Worm (Caenorhabditis elegans) whole organism, L4 larva: ENCODE data around the gene dohh-1.

Experiments
- D1046.2 ChIP-seq: fragments of 200-800 bp; sonication (Bioruptor generic); IDR thresholded peaks from 2 replicates; pipeline ENCODE4 v1.3.6; 2022; ENCODE audit warnings: missing genetic modification characterization, missing compliant biosample characterization
- F44E2.7 ChIP-seq: fragments of 200-800 bp; sonication (Bioruptor generic); IDR thresholded peaks from 2 replicates; pipeline ENCODE4 v2.1.2; 2022; ENCODE audit warnings: missing genetic modification characterization, missing compliant biosample characterization
- R02D3.7 ChIP-seq: fragments of 150-350 bp; sonication (generic microtip); optimal IDR thresholded peaks from 3 replicates; lab custom pipeline; 2014; ENCODE audit warnings: missing biosample characterization, missing genetic modification characterization
- T26A8.4 ChIP-seq: fragments of 200-800 bp; sonication (Bioruptor generic); IDR thresholded peaks from 2 replicates; pipeline ENCODE4 v1.3.6; 2022; ENCODE audit warnings: missing genetic modification characterization, missing compliant biosample characterization
- Y48G9A.11 ChIP-seq: fragments of 200-800 bp; sonication (Bioruptor generic); IDR thresholded peaks from 2 replicates; pipeline ENCODE4 v1.3.6; 2022; ENCODE audit warnings: missing genetic modification reagents, missing genetic modification characterization, missing compliant biosample characterization
- Y5F2A.4 ChIP-seq: fragments of 200-800 bp; sonication (Bioruptor generic); optimal IDR thresholded peaks from 2 replicates; lab custom pipeline; 2018; ENCODE audit warnings: mild to moderate bottlenecking, missing genetic modification characterization, missing compliant biosample characterization
- Y75B8A.6 ChIP-seq: fragments of 200-800 bp; sonication (Bioruptor generic); IDR thresholded peaks from 2 replicates; pipeline ENCODE4 v1.3.6; 2022; ENCODE audit warnings: missing genetic modification reagents, missing genetic modification characterization, missing compliant biosample characterization
- ZK337.2 ChIP-seq: fragments of 200-800 bp; sonication (Bioruptor generic); IDR thresholded peaks from 2 replicates; pipeline ENCODE4 v1.3.6; 2022; ENCODE audit warnings: missing genetic modification reagents, missing genetic modification characterization, missing compliant biosample characterization
- aha-1 ChIP-seq: fragments of 150-350 bp; peaks from one replicate; lab custom pipeline; 2014; ENCODE audit warnings: missing biosample characterization, missing genetic modification characterization
- ama-1 ChIP-seq: fragments of 150-350 bp; optimal IDR thresholded peaks from 2 replicates; lab custom pipeline; 2014; ENCODE audit warnings: inconsistent platforms, mixed read lengths
- ceh-20 ChIP-seq: fragments of 200-800 bp; sonication (Bioruptor generic); IDR thresholded peaks from 2 replicates; pipeline ENCODE4 v1.3.6; 2022; ENCODE audit warnings: missing genetic modification reagents, missing genetic modification characterization, missing compliant biosample characterization
- ceh-28 ChIP-seq: fragments of 150-350 bp; optimal IDR thresholded peaks from 2 replicates; lab custom pipeline; 2014; ENCODE audit warnings: missing biosample characterization, missing genetic modification reagents, missing genetic modification characterization
- ctbp-1 ChIP-seq: fragments of 200-800 bp; sonication (Bioruptor generic); IDR thresholded peaks from 2 replicates; pipeline ENCODE4 v1.3.6; 2022; ENCODE audit warnings: missing genetic modification reagents, missing genetic modification characterization, missing compliant biosample characterization
- daf-19 ChIP-seq: fragments of 200-800 bp; sonication (Bioruptor generic); conservative IDR thresholded peaks from 2 replicates; pipeline ENCODE4 v1.3.6; 2022; ENCODE audit warnings: missing genetic modification characterization, missing compliant biosample characterization
- dmd-6 ChIP-seq: fragments of 200-800 bp; sonication (Bioruptor generic); IDR thresholded peaks from 2 replicates; pipeline ENCODE4 v1.3.6; 2022; ENCODE audit warnings: missing genetic modification reagents, missing genetic modification characterization, missing compliant biosample characterization
- dmd-8 ChIP-seq: fragments of 200-800 bp; sonication (Bioruptor generic); IDR thresholded peaks from 2 replicates; pipeline ENCODE4 v1.3.6; 2022; ENCODE audit warnings: missing genetic modification characterization, missing compliant biosample characterization
- dmd-9 ChIP-seq: fragments of 200-800 bp; sonication (Bioruptor generic); IDR thresholded peaks from 2 replicates; pipeline ENCODE4 v1.3.6; 2022; ENCODE audit warnings: missing genetic modification reagents, missing genetic modification characterization, missing compliant biosample characterization
- egl-43 ChIP-seq: fragments of 200-800 bp; sonication (Bioruptor generic); IDR thresholded peaks from 2 replicates; pipeline ENCODE4 v1.3.6; 2022; ENCODE audit warnings: missing genetic modification reagents, missing genetic modification characterization, missing compliant biosample characterization
- gei-8 ChIP-seq: fragments of 200-800 bp; sonication (Bioruptor generic); optimal IDR thresholded peaks from 2 replicates; lab custom pipeline; 2018; ENCODE audit warnings: mild to moderate bottlenecking, missing genetic modification characterization, missing compliant biosample characterization
- hif-1 ChIP-seq, 2 experiments: sonication (generic microtip); optimal IDR thresholded peaks; 2 replicates each; lab custom pipeline; 2016 to 2017; ENCODE audit warnings: missing compliant biosample characterization in 2 of 2, missing genetic modification characterization in 2 of 2, missing genetic modification reagents in 2 of 2, missing genotype in 2 of 2, mild to moderate bottlenecking in 1 of 2
- hmg-1.1 ChIP-seq: fragments of 200-800 bp; sonication (Bioruptor generic); IDR thresholded peaks from 2 replicates; pipeline ENCODE4 v1.3.6; 2022; ENCODE audit warnings: missing genetic modification reagents, missing genetic modification characterization, missing compliant biosample characterization
- jun-1 ChIP-seq: fragments of 150-350 bp; optimal IDR thresholded peaks from 2 replicates; lab custom pipeline; 2014; ENCODE audit warnings: missing biosample characterization, missing genetic modification reagents, missing genetic modification characterization
- lim-7 ChIP-seq: fragments of 200-800 bp; sonication (Bioruptor generic); IDR thresholded peaks from 2 replicates; pipeline ENCODE4 v1.3.6; 2022; ENCODE audit warnings: missing genetic modification characterization, missing compliant biosample characterization
- lin-1 ChIP-seq: fragments of 200-800 bp; sonication (Bioruptor generic); IDR thresholded peaks from 2 replicates; pipeline ENCODE4 v1.3.6; 2022; ENCODE audit warnings: missing genetic modification reagents, missing genetic modification characterization, missing compliant biosample characterization
- lin-38 ChIP-seq: fragments of 200-800 bp; sonication (Bioruptor generic); IDR thresholded peaks from 2 replicates; pipeline ENCODE4 v1.3.6; 2022; ENCODE audit warnings: missing genetic modification reagents, missing genetic modification characterization, missing compliant biosample characterization
- lsy-2 ChIP-seq, 2 experiments: fragments of 150-350 bp in 1 of 2; sonication (generic microtip) in 1 of 2; optimal IDR thresholded peaks; 2 replicates each; lab custom pipeline; 2014 to 2017; ENCODE audit warnings: missing biosample characterization in 2 of 2, missing genetic modification characterization in 2 of 2
- mdl-1 ChIP-seq, 2 experiments: fragments of 150-350 bp in 1 of 2; sonication (generic microtip) in 1 of 2; optimal IDR thresholded peaks; 2 replicates each; lab custom pipeline; 2014 to 2017; ENCODE audit warnings: missing biosample characterization in 2 of 2, missing genetic modification characterization in 2 of 2
- mdt-29 ChIP-seq: fragments of 200-800 bp; sonication (Bioruptor generic); IDR thresholded peaks from 2 replicates; pipeline ENCODE4 v1.3.6; 2022; ENCODE audit warnings: missing genetic modification reagents, missing genetic modification characterization, missing compliant biosample characterization
- mep-1 ChIP-seq: fragments of 150-350 bp; sonication (generic microtip); optimal IDR thresholded peaks from 3 replicates; lab custom pipeline; 2014; ENCODE audit warnings: missing biosample characterization, missing genetic modification characterization
- mes-2 ChIP-seq: sonication (generic microtip); optimal IDR thresholded peaks from 2 replicates; lab custom pipeline; 2016; ENCODE audit warnings: missing genotype, mild to moderate bottlenecking, missing genetic modification characterization, missing compliant biosample characterization; ENCODE audit not compliant: poor library complexity, severe bottlenecking
- mxl-3 ChIP-seq: fragments of 200-800 bp; sonication (Bioruptor generic); optimal IDR thresholded peaks from 2 replicates; lab custom pipeline; 2018; ENCODE audit warnings: mild to moderate bottlenecking, missing genetic modification characterization, missing compliant biosample characterization
- nhr-111 ChIP-seq: fragments of 200-800 bp; sonication (Bioruptor generic); optimal IDR thresholded peaks from 2 replicates; lab custom pipeline; 2018; ENCODE audit warnings: mild to moderate bottlenecking, missing genetic modification characterization, missing compliant biosample characterization
- nhr-237 ChIP-seq: sonication (generic microtip); optimal IDR thresholded peaks from 2 replicates; lab custom pipeline; 2017; ENCODE audit warnings: missing biosample characterization, missing genetic modification characterization
- nhr-41 ChIP-seq: fragments of 200-800 bp; sonication (Bioruptor generic); IDR thresholded peaks from 2 replicates; pipeline ENCODE4 v1.3.6; 2022; ENCODE audit warnings: missing genetic modification reagents, missing genetic modification characterization, missing compliant biosample characterization
- pha-4 ChIP-seq, 2 experiments: fragments of 150-350 bp in 1 of 2; fragments of 200-800 bp in 1 of 2; sonication (Bioruptor generic) in 1 of 2; IDR thresholded peaks in 1 of 2; optimal IDR thresholded peaks in 1 of 2; 2 replicates each; pipeline versions ENCODE4 v1.3.6 to Lab custom; 2014 to 2022; ENCODE audit warnings: missing genetic modification characterization in 2 of 2, missing genetic modification reagents in 2 of 2, missing biosample characterization in 1 of 2, missing compliant biosample characterization in 1 of 2
- php-3 ChIP-seq: fragments of 200-800 bp; sonication (Bioruptor generic); IDR thresholded peaks from 2 replicates; pipeline ENCODE4 v1.3.6; 2022; ENCODE audit warnings: missing genetic modification reagents, missing genetic modification characterization, missing compliant biosample characterization
- rbr-2 ChIP-seq: sonication (generic microtip); optimal IDR thresholded peaks from 2 replicates; lab custom pipeline; 2016; ENCODE audit warnings: missing genotype, missing genetic modification characterization, missing compliant biosample characterization
- saeg-2 ChIP-seq: fragments of 200-800 bp; sonication (Bioruptor generic); IDR thresholded peaks from 2 replicates; pipeline ENCODE4 v1.3.6; 2022; ENCODE audit warnings: missing genetic modification reagents, missing genetic modification characterization, missing compliant biosample characterization
- sdz-12 ChIP-seq: fragments of 200-800 bp; sonication (Bioruptor generic); optimal IDR thresholded peaks from 2 replicates; lab custom pipeline; 2018; ENCODE audit warnings: mild to moderate bottlenecking, missing genetic modification characterization, missing compliant biosample characterization
- set-16 ChIP-seq: fragments of 200-800 bp; sonication (Bioruptor generic); IDR thresholded peaks from 2 replicates; pipeline ENCODE4 v1.3.6; 2022; ENCODE audit warnings: missing genetic modification reagents, missing genetic modification characterization, missing compliant biosample characterization
- spr-1 ChIP-seq: sonication (generic microtip); optimal IDR thresholded peaks from 2 replicates; lab custom pipeline; 2016; ENCODE audit warnings: mild to moderate bottlenecking, missing genetic modification characterization, missing compliant biosample characterization
- tag-97 ChIP-seq: fragments of 200-800 bp; sonication (Bioruptor generic); IDR thresholded peaks from 2 replicates; pipeline ENCODE4 v1.3.6; 2022; ENCODE audit warnings: missing genetic modification characterization, missing compliant biosample characterization
- tra-1 ChIP-seq: fragments of 200-800 bp; sonication (Bioruptor generic); IDR thresholded peaks from 2 replicates; pipeline ENCODE4 v1.3.6; 2022; ENCODE audit warnings: missing genetic modification reagents, missing genetic modification characterization, missing compliant biosample characterization
- unc-62 ChIP-seq, 3 experiments: fragments of 150-350 bp in 1 of 3; sonication (generic microtip); optimal IDR thresholded peaks in 2 of 3; peaks in 1 of 3; 1 replicate in 1 of 3; 2 replicates in 2 of 3; lab custom pipeline; 2014 to 2017; ENCODE audit warnings: missing biosample characterization in 3 of 3, missing genetic modification characterization in 3 of 3, missing genetic modification reagents in 3 of 3, missing genotype in 1 of 3
- vab-7 ChIP-seq: fragments of 200-800 bp; sonication (Bioruptor generic); IDR thresholded peaks from 2 replicates; pipeline ENCODE4 v1.3.6; 2022; ENCODE audit warnings: missing genetic modification reagents, missing genetic modification characterization, missing compliant biosample characterization
- zag-1 ChIP-seq: fragments of 150-350 bp; optimal IDR thresholded peaks from 2 replicates; lab custom pipeline; 2014; ENCODE audit warnings: missing biosample characterization, missing genetic modification characterization
- zfp-3 ChIP-seq: fragments of 200-800 bp; sonication (Bioruptor generic); conservative IDR thresholded peaks from 2 replicates; pipeline ENCODE4 v1.3.6; 2022; ENCODE audit warnings: missing genetic modification reagents, missing genetic modification characterization, missing compliant biosample characterization
- zip-11 ChIP-seq: fragments of 200-800 bp; sonication (Bioruptor generic); IDR thresholded peaks from 2 replicates; pipeline ENCODE4 v1.3.6; 2022; ENCODE audit warnings: missing genetic modification characterization, missing compliant biosample characterization
- ztf-7 ChIP-seq: fragments of 150-350 bp; optimal IDR thresholded peaks from 2 replicates; lab custom pipeline; 2014; ENCODE audit warnings: missing biosample characterization, missing genetic modification characterization

Gene dohh-1

ce11 chrII:10547311-10547710 is 32.4 kb upstream of the dohh-1 start:
- TF ChIP-seq zfp-3 (peak; percentile 69), spr-1 (peak; percentile 45), daf-19 (GFP tag; lab: Robert Waterston, UW) (no peak), F44E2.7 (GFP tag; lab: Robert Waterston, UW) (no peak), egl-43 (GFP tag; lab: Robert Waterston, UW) (peak; percentile 85), dmd-6 (GFP tag; lab: Robert Waterston, UW) (peak; percentile 31; the same call in 1 of the 2 replicates), ceh-20 (GFP tag; lab: Robert Waterston, UW) (0 out of 2 replicates have a peak, but pooled peaks have one; percentile 23), mdl-1 (tag; optimal IDR thresholded peaks at IDR 0.05; lab: Kevin White, UChicago) (no peak), hmg-1.1 (GFP tag; lab: Robert Waterston, UW) (peak; percentile 42), tra-1 (GFP tag; lab: Robert Waterston, UW) (peak; percentile 39; the same call in 1 of the 2 replicates), D1046.2 (GFP tag; lab: Robert Waterston, UW) (peak; percentile 76; the same call in 1 of the 2 replicates), mes-2 (no peak), Y48G9A.11 (GFP tag; lab: Robert Waterston, UW) (peak; percentile 45), ama-1 (lab: Kevin White, UChicago) (no peak), lsy-2 (tag; optimal IDR thresholded peaks at IDR 0.05; lab: Kevin White, UChicago) (no peak), saeg-2 (GFP tag; lab: Robert Waterston, UW) (0 out of 2 replicates have a peak, but pooled peaks have one; percentile 56), mep-1 (no peak), ctbp-1 (GFP tag; lab: Robert Waterston, UW) (peak; percentile 54), nhr-111 (GFP tag; lab: Kevin White, UChicago) (no peak), pha-4 (GFP tag; IDR thresholded peaks at IDR 0.05; lab: Robert Waterston, UW) (peak; percentile 68), pha-4 (tag; optimal IDR thresholded peaks at IDR 0.05; lab: Kevin White, UChicago) (no peak), hif-1 (tag; optimal IDR thresholded peaks at IDR 0.05; lab: Kevin White, UChicago) (peak in 1 of 2 experiments; percentile 55), T26A8.4 (peak; percentile 50), lin-38 (GFP tag; lab: Robert Waterston, UW) (no peak), mdt-29 (GFP tag; lab: Robert Waterston, UW) (peak; percentile 59; the same call in 1 of the 2 replicates), mxl-3 (peak; percentile 77), php-3 (GFP tag; lab: Robert Waterston, UW) (0 out of 2 replicates have a peak, but pooled peaks have one; percentile 22), aha-1 (tag; lab: Kevin White, UChicago) (no peak), unc-62 (GFP tag; optimal IDR thresholded peaks at IDR 0.05 in 1 of 2; lab: Kevin White, UChicago) (no peak), unc-62 (tag; optimal IDR thresholded peaks at IDR 0.05; lab: Kevin White, UChicago) (no peak), lin-1 (0 out of 2 replicates have a peak, but pooled peaks have one; percentile 7), tag-97 (GFP tag; lab: Robert Waterston, UW) (no peak), Y75B8A.6 (GFP tag; lab: Robert Waterston, UW) (peak; percentile 35; the same call in 1 of the 2 replicates), R02D3.7 (tag; lab: Kevin White, UChicago) (no peak), sdz-12 (GFP tag; lab: Kevin White, UChicago) (no peak), ztf-7 (tag; lab: Kevin White, UChicago) (no peak), vab-7 (GFP tag; lab: Robert Waterston, UW) (peak; percentile 31; the same call in 1 of the 2 replicates), zag-1 (tag; lab: Kevin White, UChicago) (no peak), nhr-237 (tag; lab: Kevin White, UChicago) (no peak), Y5F2A.4 (no peak), rbr-2 (peak; percentile 34), ZK337.2 (GFP tag; lab: Robert Waterston, UW) (no peak), nhr-41 (GFP tag; lab: Robert Waterston, UW) (no peak), ceh-28 (no peak), zip-11 (no peak), set-16 (GFP tag; lab: Robert Waterston, UW) (peak; percentile 93), gei-8 (GFP tag; lab: Kevin White, UChicago) (peak; percentile 3), lim-7 (GFP tag; lab: Robert Waterston, UW) (peak; percentile 54), jun-1 (tag; lab: Kevin White, UChicago) (no peak), dmd-9 (GFP tag; lab: Robert Waterston, UW) (0 out of 2 replicates have a peak, but pooled peaks have one; percentile 47), dmd-8 (GFP tag; lab: Robert Waterston, UW) (peak; percentile 81)
